Fruit fly (Drosophila melanogaster) whole organism, embryonic: ENCODE measurements around the gene CG31551.
A peak's percentile ranks its signal among the peaks of the same experiment; 100 is the strongest.

Experiments used
- ATbp ChIP-seq: fragments of 200-800 bp; sonication (Bioruptor generic); optimal IDR thresholded peaks from 2 replicates; lab custom pipeline; 2017; ENCODE audit warnings: missing biosample characterization, mild to moderate bottlenecking, missing genetic modification characterization, missing genetic modification reagents
- Atf-2 ChIP-seq: fragments of 200-800 bp; sonication (Bioruptor generic); optimal IDR thresholded peaks from 2 replicates; lab custom pipeline; 2016; ENCODE audit warnings: missing biosample characterization, missing genetic modification characterization
- BEAF-32 ChIP-seq: fragments of 200-800 bp; sonication (Bioruptor generic); optimal IDR thresholded peaks from 3 replicates; lab custom pipeline; 2017; ENCODE audit warnings: missing biosample characterization, missing genetic modification characterization, mild to moderate bottlenecking, moderate library complexity, missing genetic modification reagents
- CG10543 ChIP-seq: fragments of 200-800 bp; sonication (Bioruptor generic); optimal IDR thresholded peaks from 3 replicates; lab custom pipeline; 2017; ENCODE audit warnings: missing biosample characterization, mild to moderate bottlenecking, missing genetic modification characterization, moderate library complexity
- CG11085 ChIP-seq: fragments of 200-800 bp; sonication (Bioruptor generic); IDR thresholded peaks from 2 replicates; pipeline ENCODE4 v1.3.6; 2022; ENCODE audit warnings: missing biosample characterization, missing genetic modification characterization
- CG11093 ChIP-seq: fragments of 200-800 bp; sonication (Bioruptor generic); IDR thresholded peaks from 3 replicates; pipeline ENCODE4 v1.3.6; 2022; ENCODE audit warnings: missing biosample characterization, missing genetic modification characterization
- CG11560 ChIP-seq: fragments of 200-800 bp; sonication (Bioruptor generic); IDR thresholded peaks from 3 replicates; pipeline ENCODE4 v1.3.6; 2022; ENCODE audit warnings: missing biosample characterization, missing genetic modification characterization
- CG11723 ChIP-seq: fragments of 200-800 bp; sonication (Bioruptor generic); optimal IDR thresholded peaks from 2 replicates; lab custom pipeline; 2017; ENCODE audit warnings: missing biosample characterization, mild to moderate bottlenecking, missing genetic modification characterization
- CG14710 ChIP-seq: fragments of 200-800 bp; sonication (Bioruptor generic); optimal IDR thresholded peaks from 3 replicates; lab custom pipeline; 2019; ENCODE audit warnings: missing biosample characterization, mild to moderate bottlenecking, missing genetic modification characterization, moderate library complexity
- CG15011 ChIP-seq: fragments of 200-800 bp; sonication (Bioruptor generic); optimal IDR thresholded peaks from 3 replicates; lab custom pipeline; 2018; ENCODE audit warnings: missing biosample characterization, mild to moderate bottlenecking, missing genetic modification characterization
- CG16779 ChIP-seq: fragments of 200-800 bp; sonication (Bioruptor generic); IDR thresholded peaks from 2 replicates; pipeline ENCODE4 v1.3.6; 2022; ENCODE audit warnings: missing biosample characterization, missing genetic modification characterization
- CG17612 ChIP-seq: fragments of 200-800 bp; sonication (Bioruptor generic); IDR thresholded peaks from 2 replicates; pipeline ENCODE4 v1.3.6; 2022; ENCODE audit warnings: missing biosample characterization, missing genetic modification characterization
- CG2712 ChIP-seq: fragments of 200-800 bp; optimal IDR thresholded peaks from 3 replicates; lab custom pipeline; 2019; ENCODE audit warnings: missing biosample characterization, mild to moderate bottlenecking, missing genetic modification characterization, moderate library complexity
- CG30403 ChIP-seq: fragments of 200-800 bp; sonication (Bioruptor generic); optimal IDR thresholded peaks from 3 replicates; lab custom pipeline; 2016; ENCODE audit warnings: missing biosample characterization, missing genetic modification characterization
- CG33213 ChIP-seq: fragments of 200-800 bp; sonication (Bioruptor generic); optimal IDR thresholded peaks from 3 replicates; lab custom pipeline; 2016; ENCODE audit warnings: missing biosample characterization, missing genetic modification characterization
- CG4328 ChIP-seq: fragments of 200-800 bp; sonication (Bioruptor generic); optimal IDR thresholded peaks from 3 replicates; lab custom pipeline; 2017; ENCODE audit warnings: missing biosample characterization, missing genetic modification reagents, missing genetic modification characterization
- CG4360 ChIP-seq: fragments of 200-800 bp; sonication (Bioruptor generic); IDR thresholded peaks from 2 replicates; pipeline ENCODE4 v1.3.6; 2022; ENCODE audit warnings: missing biosample characterization, missing genetic modification characterization
- CG6683 ChIP-seq: fragments of 200-800 bp; sonication (Bioruptor generic); optimal IDR thresholded peaks from 2 replicates; lab custom pipeline; 2017; ENCODE audit warnings: missing biosample characterization, mild to moderate bottlenecking, missing genetic modification characterization, missing genetic modification reagents
- CoRest ChIP-seq: fragments of 200-800 bp; sonication (Bioruptor generic); optimal IDR thresholded peaks from 3 replicates; lab custom pipeline; 2018; ENCODE audit warnings: missing biosample characterization, mild to moderate bottlenecking, missing genetic modification characterization, moderate library complexity
- Deaf1 ChIP-seq: fragments of 200-800 bp; optimal IDR thresholded peaks from 3 replicates; lab custom pipeline; 2019; ENCODE audit warnings: missing biosample characterization, mild to moderate bottlenecking, missing genetic modification characterization, moderate library complexity
- Dfd ChIP-seq, 2 experiments: fragments of >200 bp; optimal IDR thresholded peaks; 2 replicates each; lab custom pipeline; 2017; ENCODE audit warnings: missing biosample characterization in 2 of 2, missing genetic modification characterization in 2 of 2
- Elba2 ChIP-seq: fragments of 200-800 bp; sonication (Bioruptor generic); optimal IDR thresholded peaks from 3 replicates; lab custom pipeline; 2016; ENCODE audit warnings: missing biosample characterization, missing genetic modification characterization
- Gug ChIP-seq: fragments of 200-800 bp; sonication (Bioruptor generic); IDR thresholded peaks from 4 replicates; pipeline ENCODE4 v1.3.6; 2022; ENCODE audit warnings: missing biosample characterization, missing genetic modification characterization
- HLHmδ ChIP-seq: fragments of 200-800 bp; sonication (Bioruptor generic); optimal IDR thresholded peaks from 2 replicates; lab custom pipeline; 2018; ENCODE audit warnings: missing biosample characterization, mild to moderate bottlenecking, missing genetic modification characterization, moderate library complexity
- Hand ChIP-seq: fragments of 200-800 bp; sonication (Bioruptor generic); optimal IDR thresholded peaks from 2 replicates; lab custom pipeline; 2017; ENCODE audit warnings: mild to moderate bottlenecking, missing biosample characterization, missing genetic modification reagents, missing genetic modification characterization
- Hmx ChIP-seq: fragments of 200-800 bp; sonication (Bioruptor generic); optimal IDR thresholded peaks from 2 replicates; lab custom pipeline; 2016; ENCODE audit warnings: missing biosample characterization, missing genetic modification characterization
- Hr3 ChIP-seq: fragments of 200-800 bp; sonication (Bioruptor generic); optimal IDR thresholded peaks from 3 replicates; lab custom pipeline; 2016; ENCODE audit warnings: missing biosample characterization, missing genetic modification characterization
- Max ChIP-seq: fragments of 200-800 bp; sonication (Bioruptor generic); optimal IDR thresholded peaks from 2 replicates; lab custom pipeline; 2016; ENCODE audit warnings: missing biosample characterization, mild to moderate bottlenecking, missing genetic modification characterization
- NC2β ChIP-seq: fragments of 200-800 bp; sonication (Bioruptor generic); optimal IDR thresholded peaks from 2 replicates; lab custom pipeline; 2016; ENCODE audit warnings: missing biosample characterization, missing genetic modification characterization
- NK7.1 ChIP-seq: fragments of 200-800 bp; sonication (Bioruptor generic); optimal IDR thresholded peaks from 3 replicates; lab custom pipeline; 2016; ENCODE audit warnings: missing biosample characterization, missing genetic modification characterization
- Neu2 ChIP-seq: fragments of 200-800 bp; sonication (Bioruptor generic); optimal IDR thresholded peaks from 3 replicates; lab custom pipeline; 2016; ENCODE audit warnings: missing biosample characterization, missing genetic modification characterization, borderline replicate concordance
- Nf-YA ChIP-seq: fragments of 200-800 bp; sonication (Bioruptor generic); IDR thresholded peaks from 2 replicates; pipeline ENCODE4 v1.3.6; 2022; ENCODE audit warnings: missing biosample characterization, missing genetic modification characterization
- Nf-YB ChIP-seq: fragments of 200-800 bp; sonication (Bioruptor generic); optimal IDR thresholded peaks from 3 replicates; lab custom pipeline; 2019; ENCODE audit warnings: missing biosample characterization, mild to moderate bottlenecking, missing genetic modification characterization, moderate library complexity
- Opbp ChIP-seq: fragments of 200-800 bp; sonication (Bioruptor generic); IDR thresholded peaks from 3 replicates; pipeline ENCODE4 v1.3.6; 2022; ENCODE audit warnings: missing biosample characterization, missing genetic modification characterization; ENCODE audit not compliant: partially characterized antibody
- Pdp1 ChIP-seq, 2 experiments: fragments of 200-800 bp; sonication (Bioruptor generic); optimal IDR thresholded peaks; 3 replicates each; lab custom pipeline; 2016; ENCODE audit warnings: missing biosample characterization in 2 of 2, missing genetic modification characterization in 2 of 2, mild to moderate bottlenecking in 1 of 2, moderate library complexity in 1 of 2
- Sin3A ChIP-seq: fragments of >200 bp; optimal IDR thresholded peaks from 2 replicates; lab custom pipeline; 2018
- bigmax ChIP-seq: fragments of 200-800 bp; sonication (Bioruptor generic); optimal IDR thresholded peaks from 2 replicates; lab custom pipeline; 2018; ENCODE audit warnings: missing biosample characterization, mild to moderate bottlenecking, missing genetic modification characterization
- bsh ChIP-seq, 2 experiments: fragments of 200-800 bp; sonication (Bioruptor generic); optimal IDR thresholded peaks; 2 replicates each; lab custom pipeline; 2017 to 2018; ENCODE audit warnings: mild to moderate bottlenecking in 2 of 2, missing biosample characterization in 2 of 2, missing genetic modification characterization in 2 of 2, moderate library complexity in 1 of 2
- cad ChIP-seq: fragments of >200 bp; optimal IDR thresholded peaks from 2 replicates; lab custom pipeline; 2017; ENCODE audit warnings: missing biosample characterization, missing genetic modification characterization
- danr ChIP-seq: fragments of 200-800 bp; sonication (Bioruptor generic); IDR thresholded peaks from 2 replicates; pipeline ENCODE4 v1.3.6; 2022; ENCODE audit warnings: missing biosample characterization, missing genetic modification characterization
- dysf ChIP-seq: fragments of 200-800 bp; sonication (Bioruptor generic); IDR thresholded peaks from 3 replicates; pipeline ENCODE4 v1.3.6; 2022; ENCODE audit warnings: missing biosample characterization, missing genetic modification characterization
- eyg ChIP-seq: fragments of 200-800 bp; sonication (Bioruptor generic); optimal IDR thresholded peaks from 3 replicates; lab custom pipeline; 2016; ENCODE audit warnings: missing biosample characterization, missing genetic modification characterization
- grn ChIP-seq: fragments of 200-800 bp; sonication (Bioruptor generic); optimal IDR thresholded peaks from 3 replicates; lab custom pipeline; 2017; ENCODE audit warnings: missing biosample characterization, missing genetic modification characterization
- gt ChIP-seq: fragments of 200-800 bp; sonication (Bioruptor generic); IDR thresholded peaks from 2 replicates; pipeline ENCODE4 v1.3.6; 2022; ENCODE audit warnings: missing biosample characterization, missing genetic modification characterization
- h ChIP-seq: fragments of >200 bp; optimal IDR thresholded peaks from 2 replicates; lab custom pipeline; 2017
- oc ChIP-seq: fragments of 200-800 bp; sonication (Bioruptor generic); optimal IDR thresholded peaks from 2 replicates; lab custom pipeline; 2018; ENCODE audit warnings: missing biosample characterization, mild to moderate bottlenecking, missing genetic modification characterization, moderate library complexity
- peb ChIP-seq: fragments of 200-800 bp; sonication (Bioruptor generic); IDR thresholded peaks from 2 replicates; pipeline ENCODE4 v1.3.6; 2022; ENCODE audit warnings: missing biosample characterization, missing genetic modification characterization
- slp2 ChIP-seq: fragments of 200-800 bp; sonication (Bioruptor generic); optimal IDR thresholded peaks from 2 replicates; lab custom pipeline; 2016; ENCODE audit warnings: missing biosample characterization, missing genetic modification characterization
- unpg ChIP-seq: fragments of 200-800 bp; sonication (Bioruptor generic); optimal IDR thresholded peaks from 3 replicates; lab custom pipeline; 2018; ENCODE audit warnings: missing biosample characterization, mild to moderate bottlenecking, missing genetic modification characterization, moderate library complexity
- wek ChIP-seq: fragments of 200-800 bp; sonication (Bioruptor generic); optimal IDR thresholded peaks from 3 replicates; lab custom pipeline; 2018; ENCODE audit warnings: missing biosample characterization, mild to moderate bottlenecking, missing genetic modification characterization, moderate library complexity

Gene CG31551

dm6 chr3R:5624115-5624878, 3.4 kb upstream of the CG31551 start, which contains the start of the genes Dph4, Spec2 and RpL13A (continued):
- TF ChIP-seq CoRest (tag; lab: Kevin White, UChicago), result peak; percentile 82
- no peak for TF ChIP-seq CG16779 (GFP tag; lab: Robert Waterston, UW)
- peak; percentile 92 for TF ChIP-seq Max (GFP tag; lab: Kevin White, UChicago)
- TF ChIP-seq CG11560, result no peak
- TF ChIP-seq Atf-2 (GFP tag; lab: Kevin White, UChicago), result peak; percentile 88
- TF ChIP-seq h (lab: Kevin White, UChicago), result no peak
- peak; percentile 90 for TF ChIP-seq NK7.1
- TF ChIP-seq CG15011 (GFP tag; lab: Kevin White, UChicago), result peak; percentile 91
- TF ChIP-seq CG10543, result peak; percentile 98
- no peak for TF ChIP-seq peb (GFP tag; lab: Robert Waterston, UW)
- TF ChIP-seq Opbp, result no peak
- peak; percentile 80 for TF ChIP-seq oc (tag; lab: Kevin White, UChicago)
- no peak for TF ChIP-seq cad (GFP tag; lab: Kevin White, UChicago)
- peak; percentile 90 for TF ChIP-seq CG2712 (tag; lab: Kevin White, UChicago)
- TF ChIP-seq Dfd (GFP tag; optimal IDR thresholded peaks at IDR 0.05; lab: Kevin White, UChicago), result no peak
- peak; percentile 82 for TF ChIP-seq bigmax (GFP tag; lab: Kevin White, UChicago)
- peak; percentile 93 for TF ChIP-seq CG11723 (GFP tag; lab: Kevin White, UChicago)
- TF ChIP-seq CG17612 (GFP tag; lab: Robert Waterston, UW), result no peak
- TF ChIP-seq Hr3 (GFP tag; lab: Kevin White, UChicago), result peak; percentile 73
- TF ChIP-seq grn, result peak; percentile 76
- TF ChIP-seq dysf (GFP tag; lab: Robert Waterston, UW), result no peak
- TF ChIP-seq unpg (GFP tag; lab: Kevin White, UChicago), result peak; percentile 87
- TF ChIP-seq Elba2 (GFP tag; lab: Kevin White, UChicago), result no peak
- TF ChIP-seq Sin3A, result peak; percentile 97
- TF ChIP-seq CG11093, result peak; percentile 43; the same call in 1 of the 3 replicates
- TF ChIP-seq CG14710, result peak; percentile 95
- no peak for TF ChIP-seq gt (GFP tag; lab: Robert Waterston, UW)
- TF ChIP-seq Neu2, result peak; percentile 74
- TF ChIP-seq Nf-YB, result peak; percentile 80
- TF ChIP-seq Pdp1 (GFP tag; optimal IDR thresholded peaks at IDR 0.05; lab: Kevin White, UChicago), result peak; percentile 81 to 91
- peak; percentile 95 for TF ChIP-seq wek (GFP tag; lab: Kevin White, UChicago)
- TF ChIP-seq CG6683 (GFP tag; lab: Kevin White, UChicago), result peak; percentile 89
- peak; percentile 100 for TF ChIP-seq HLHmδ (GFP tag; lab: Kevin White, UChicago)
- TF ChIP-seq CG4360 (GFP tag; lab: Robert Waterston, UW), result no peak
- peak; percentile 99 for TF ChIP-seq NC2β (GFP tag; lab: Kevin White, UChicago)
- no peak for TF ChIP-seq Gug (GFP tag; lab: Robert Waterston, UW)
- TF ChIP-seq Hand (GFP tag; lab: Kevin White, UChicago), result peak; percentile 87
- no peak for TF ChIP-seq CG11085 (GFP tag; lab: Robert Waterston, UW)
- no peak for TF ChIP-seq danr (GFP tag; lab: Robert Waterston, UW)
- peak; percentile 69 for TF ChIP-seq Deaf1 (tag; lab: Kevin White, UChicago)
- peak; percentile 97 for TF ChIP-seq CG4328 (GFP tag; lab: Kevin White, UChicago)
- no peak for TF ChIP-seq Nf-YA (GFP tag; lab: Robert Waterston, UW)
- TF ChIP-seq Hmx (GFP tag; lab: Kevin White, UChicago), result peak; percentile 39
- peak; percentile 21 to 78 for TF ChIP-seq bsh (GFP tag; optimal IDR thresholded peaks at IDR 0.05; lab: Kevin White, UChicago)
- TF ChIP-seq CG33213 (GFP tag; lab: Kevin White, UChicago), result peak; percentile 98
- peak; percentile 93 for TF ChIP-seq ATbp (GFP tag; lab: Kevin White, UChicago)
- peak; percentile 83 for TF ChIP-seq CG30403 (GFP tag; lab: Kevin White, UChicago)
- TF ChIP-seq eyg (GFP tag; lab: Kevin White, UChicago), result peak; percentile 88
- peak; percentile 88 for TF ChIP-seq slp2 (GFP tag; lab: Kevin White, UChicago)
- TF ChIP-seq BEAF-32 (GFP tag; lab: Kevin White, UChicago), result peak; percentile 99
